Worm (Caenorhabditis elegans) whole organism, L4/young adult: ENCODE data around the gene cka-1.

Source experiments
- W03F9.2 ChIP-seq: fragments of 150-350 bp; optimal IDR thresholded peaks from 2 replicates; lab custom pipeline; 2014; ENCODE audit warnings: missing biosample characterization, missing genetic modification characterization
- him-1 ChIP-seq: sonication (generic microtip); optimal IDR thresholded peaks from 2 replicates; lab custom pipeline; 2016; ENCODE audit warnings: missing genotype, missing genetic modification reagents, missing genetic modification characterization, missing compliant biosample characterization

ce11 chrIV:9770798-9771197, 33.4 kb upstream of the cka-1 start:
- no peak for TF ChIP-seq him-1
- TF ChIP-seq W03F9.2 (tag; lab: Kevin White, UChicago) = no peak
